Worm (Caenorhabditis elegans) whole organism, L4 larva: ENCODE data around the gene srx-78.
A peak's percentile ranks its signal among the peaks of the same experiment; 100 is the strongest.

Source experiments
- F37D6.2 ChIP-seq: sonication (generic microtip); optimal IDR thresholded peaks from 2 replicates; lab custom pipeline; 2016; ENCODE audit warnings: mild to moderate bottlenecking, missing genetic modification characterization, missing compliant biosample characterization
- F44E2.7 ChIP-seq: fragments of 200-800 bp; sonication (Bioruptor generic); IDR thresholded peaks from 2 replicates; pipeline ENCODE4 v2.1.2; 2022; ENCODE audit warnings: missing genetic modification characterization, missing compliant biosample characterization
- F49E8.2 ChIP-seq: sonication (generic microtip); optimal IDR thresholded peaks from 2 replicates; lab custom pipeline; 2016; ENCODE audit warnings: missing compliant biosample characterization, mild to moderate bottlenecking, missing genetic modification characterization, borderline replicate concordance
- T26A8.4 ChIP-seq: fragments of 200-800 bp; sonication (Bioruptor generic); IDR thresholded peaks from 2 replicates; pipeline ENCODE4 v1.3.6; 2022; ENCODE audit warnings: missing genetic modification characterization, missing compliant biosample characterization
- Y105C5A.15 ChIP-seq: fragments of 200-800 bp; sonication (Bioruptor generic); IDR thresholded peaks from 2 replicates; pipeline ENCODE4 v1.3.6; 2022; ENCODE audit warnings: missing genetic modification characterization, missing compliant biosample characterization
- Y48G9A.11 ChIP-seq: fragments of 200-800 bp; sonication (Bioruptor generic); IDR thresholded peaks from 2 replicates; pipeline ENCODE4 v1.3.6; 2022; ENCODE audit warnings: missing genetic modification reagents, missing genetic modification characterization, missing compliant biosample characterization
- Y75B8A.6 ChIP-seq: fragments of 200-800 bp; sonication (Bioruptor generic); IDR thresholded peaks from 2 replicates; pipeline ENCODE4 v1.3.6; 2022; ENCODE audit warnings: missing genetic modification reagents, missing genetic modification characterization, missing compliant biosample characterization
- aha-1 ChIP-seq: fragments of 150-350 bp; peaks from one replicate; lab custom pipeline; 2014; ENCODE audit warnings: missing biosample characterization, missing genetic modification characterization
- aly-2 ChIP-seq: sonication (generic microtip); optimal IDR thresholded peaks from 2 replicates; lab custom pipeline; 2018; ENCODE audit warnings: missing biosample characterization, missing genetic modification characterization
- ama-1 ChIP-seq: fragments of 150-350 bp; optimal IDR thresholded peaks from 2 replicates; lab custom pipeline; 2014; ENCODE audit warnings: inconsistent platforms, mixed read lengths
- arid-1 ChIP-seq: fragments of 200-800 bp; sonication (Bioruptor generic); conservative IDR thresholded peaks from 2 replicates; pipeline ENCODE4 v1.3.6; 2022; ENCODE audit warnings: missing genetic modification reagents, missing genetic modification characterization, missing compliant biosample characterization
- ceh-28 ChIP-seq: fragments of 150-350 bp; optimal IDR thresholded peaks from 2 replicates; lab custom pipeline; 2014; ENCODE audit warnings: missing biosample characterization, missing genetic modification reagents, missing genetic modification characterization
- ces-1 ChIP-seq: fragments of 150-350 bp; sonication (generic microtip); optimal IDR thresholded peaks from 4 replicates; lab custom pipeline; 2014; ENCODE audit warnings: missing biosample characterization, missing genetic modification reagents, missing genetic modification characterization
- ctbp-1 ChIP-seq: fragments of 200-800 bp; sonication (Bioruptor generic); IDR thresholded peaks from 2 replicates; pipeline ENCODE4 v1.3.6; 2022; ENCODE audit warnings: missing genetic modification reagents, missing genetic modification characterization, missing compliant biosample characterization
- daf-16 ChIP-seq, 3 experiments: sonication (generic microtip); optimal IDR thresholded peaks; 2 replicates each; lab custom pipeline; 2016 to 2017; ENCODE audit warnings: missing genetic modification characterization in 3 of 3, missing genetic modification reagents in 3 of 3, mild to moderate bottlenecking in 2 of 3, missing compliant biosample characterization in 2 of 3, missing biosample characterization in 1 of 3, moderate library complexity in 1 of 3
- daf-19 ChIP-seq: fragments of 200-800 bp; sonication (Bioruptor generic); conservative IDR thresholded peaks from 2 replicates; pipeline ENCODE4 v1.3.6; 2022; ENCODE audit warnings: missing genetic modification characterization, missing compliant biosample characterization
- daf-8 ChIP-seq: fragments of 200-800 bp; sonication (Bioruptor generic); IDR thresholded peaks from 2 replicates; pipeline ENCODE4 v1.3.6; 2022; ENCODE audit warnings: missing genetic modification characterization, missing compliant biosample characterization
- duxl-1 ChIP-seq: sonication (generic microtip); optimal IDR thresholded peaks from 2 replicates; lab custom pipeline; 2016; ENCODE audit warnings: mild to moderate bottlenecking, missing genetic modification characterization, moderate library complexity, missing compliant biosample characterization; ENCODE audit not compliant: poor library complexity
- dve-1 ChIP-seq: sonication (generic microtip); optimal IDR thresholded peaks from 2 replicates; lab custom pipeline; 2017; ENCODE audit warnings: antibody characterized with exemption, mild to moderate bottlenecking, missing genetic modification characterization, missing compliant biosample characterization; ENCODE audit not compliant: insufficient read depth
- egl-27 ChIP-seq: sonication (generic microtip); optimal IDR thresholded peaks from 3 replicates; lab custom pipeline; 2017; ENCODE audit warnings: missing biosample characterization, missing genetic modification reagents, missing genetic modification characterization
- egl-43 ChIP-seq: fragments of 200-800 bp; sonication (Bioruptor generic); IDR thresholded peaks from 2 replicates; pipeline ENCODE4 v1.3.6; 2022; ENCODE audit warnings: missing genetic modification reagents, missing genetic modification characterization, missing compliant biosample characterization
- fkh-10 ChIP-seq: fragments of 150-350 bp; optimal IDR thresholded peaks from 2 replicates; lab custom pipeline; 2014; ENCODE audit warnings: missing biosample characterization, missing genetic modification reagents, missing genetic modification characterization
- fos-1 ChIP-seq: fragments of 150-350 bp; optimal IDR thresholded peaks from 2 replicates; lab custom pipeline; 2014; ENCODE audit warnings: missing biosample characterization, missing genetic modification characterization
- gei-8 ChIP-seq: fragments of 200-800 bp; sonication (Bioruptor generic); optimal IDR thresholded peaks from 2 replicates; lab custom pipeline; 2018; ENCODE audit warnings: mild to moderate bottlenecking, missing genetic modification characterization, missing compliant biosample characterization
- hmg-1.1 ChIP-seq: fragments of 200-800 bp; sonication (Bioruptor generic); IDR thresholded peaks from 2 replicates; pipeline ENCODE4 v1.3.6; 2022; ENCODE audit warnings: missing genetic modification reagents, missing genetic modification characterization, missing compliant biosample characterization
- lin-13 ChIP-seq: fragments of 150-350 bp; optimal IDR thresholded peaks from 2 replicates; lab custom pipeline; 2014; ENCODE audit warnings: missing biosample characterization, missing genetic modification reagents, missing genetic modification characterization
- lin-38 ChIP-seq: fragments of 200-800 bp; sonication (Bioruptor generic); IDR thresholded peaks from 2 replicates; pipeline ENCODE4 v1.3.6; 2022; ENCODE audit warnings: missing genetic modification reagents, missing genetic modification characterization, missing compliant biosample characterization
- lir-3 ChIP-seq: sonication (generic microtip); optimal IDR thresholded peaks from 2 replicates; lab custom pipeline; 2016; ENCODE audit warnings: mild to moderate bottlenecking, missing genetic modification characterization, missing compliant biosample characterization
- lsy-2 ChIP-seq, 2 experiments: fragments of 150-350 bp in 1 of 2; sonication (generic microtip) in 1 of 2; optimal IDR thresholded peaks; 2 replicates each; lab custom pipeline; 2014 to 2017; ENCODE audit warnings: missing biosample characterization in 2 of 2, missing genetic modification characterization in 2 of 2
- madf-5 ChIP-seq, 2 experiments: fragments of 200-800 bp; sonication (Bioruptor generic); IDR thresholded peaks; 2 replicates each; pipeline ENCODE4 v1.3.6; 2022; ENCODE audit warnings: missing compliant biosample characterization in 2 of 2, missing genetic modification characterization in 2 of 2
- mdt-29 ChIP-seq: fragments of 200-800 bp; sonication (Bioruptor generic); IDR thresholded peaks from 2 replicates; pipeline ENCODE4 v1.3.6; 2022; ENCODE audit warnings: missing genetic modification reagents, missing genetic modification characterization, missing compliant biosample characterization
- mep-1 ChIP-seq: fragments of 150-350 bp; sonication (generic microtip); optimal IDR thresholded peaks from 3 replicates; lab custom pipeline; 2014; ENCODE audit warnings: missing biosample characterization, missing genetic modification characterization
- mxl-2 ChIP-seq: fragments of 200-800 bp; sonication (Bioruptor generic); conservative IDR thresholded peaks from 2 replicates; pipeline ENCODE4 v1.3.6; 2022; ENCODE audit warnings: missing genetic modification reagents, missing genetic modification characterization, missing compliant biosample characterization
- nhr-11 ChIP-seq: fragments of 150-350 bp; optimal IDR thresholded peaks from 2 replicates; lab custom pipeline; 2014; ENCODE audit warnings: missing biosample characterization, missing genetic modification characterization
- nhr-111 ChIP-seq: fragments of 200-800 bp; sonication (Bioruptor generic); optimal IDR thresholded peaks from 2 replicates; lab custom pipeline; 2018; ENCODE audit warnings: mild to moderate bottlenecking, missing genetic modification characterization, missing compliant biosample characterization
- nhr-237 ChIP-seq: sonication (generic microtip); optimal IDR thresholded peaks from 2 replicates; lab custom pipeline; 2017; ENCODE audit warnings: missing biosample characterization, missing genetic modification characterization
- nhr-42 ChIP-seq: fragments of 200-800 bp; sonication (Bioruptor generic); IDR thresholded peaks from 2 replicates; pipeline ENCODE4 v1.3.6; 2022; ENCODE audit warnings: missing genetic modification characterization, missing compliant biosample characterization
- nhr-48 ChIP-seq: sonication (generic microtip); optimal IDR thresholded peaks from 2 replicates; lab custom pipeline; 2016; ENCODE audit warnings: mild to moderate bottlenecking, missing genetic modification characterization, missing compliant biosample characterization
- nhr-6 ChIP-seq: fragments of 150-350 bp; optimal IDR thresholded peaks from 2 replicates; lab custom pipeline; 2014; ENCODE audit warnings: missing biosample characterization, missing genetic modification characterization
- pha-4 ChIP-seq, 2 experiments: fragments of 150-350 bp in 1 of 2; fragments of 200-800 bp in 1 of 2; sonication (Bioruptor generic) in 1 of 2; IDR thresholded peaks in 1 of 2; optimal IDR thresholded peaks in 1 of 2; 2 replicates each; pipeline versions ENCODE4 v1.3.6 to Lab custom; 2014 to 2022; ENCODE audit warnings: missing genetic modification characterization in 2 of 2, missing genetic modification reagents in 2 of 2, missing biosample characterization in 1 of 2, missing compliant biosample characterization in 1 of 2
- saeg-2 ChIP-seq: fragments of 200-800 bp; sonication (Bioruptor generic); IDR thresholded peaks from 2 replicates; pipeline ENCODE4 v1.3.6; 2022; ENCODE audit warnings: missing genetic modification reagents, missing genetic modification characterization, missing compliant biosample characterization
- snpc-1.2 ChIP-seq: fragments of 200-800 bp; sonication (Bioruptor generic); IDR thresholded peaks from 2 replicates; pipeline ENCODE4 v1.3.6; 2022; ENCODE audit warnings: missing genetic modification reagents, missing genetic modification characterization, missing compliant biosample characterization
- spr-1 ChIP-seq: sonication (generic microtip); optimal IDR thresholded peaks from 2 replicates; lab custom pipeline; 2016; ENCODE audit warnings: mild to moderate bottlenecking, missing genetic modification characterization, missing compliant biosample characterization
- tag-97 ChIP-seq: fragments of 200-800 bp; sonication (Bioruptor generic); IDR thresholded peaks from 2 replicates; pipeline ENCODE4 v1.3.6; 2022; ENCODE audit warnings: missing genetic modification characterization, missing compliant biosample characterization
- tra-1 ChIP-seq: fragments of 200-800 bp; sonication (Bioruptor generic); IDR thresholded peaks from 2 replicates; pipeline ENCODE4 v1.3.6; 2022; ENCODE audit warnings: missing genetic modification reagents, missing genetic modification characterization, missing compliant biosample characterization
- zfp-3 ChIP-seq: fragments of 200-800 bp; sonication (Bioruptor generic); conservative IDR thresholded peaks from 2 replicates; pipeline ENCODE4 v1.3.6; 2022; ENCODE audit warnings: missing genetic modification reagents, missing genetic modification characterization, missing compliant biosample characterization

Gene srx-78

DNA sequence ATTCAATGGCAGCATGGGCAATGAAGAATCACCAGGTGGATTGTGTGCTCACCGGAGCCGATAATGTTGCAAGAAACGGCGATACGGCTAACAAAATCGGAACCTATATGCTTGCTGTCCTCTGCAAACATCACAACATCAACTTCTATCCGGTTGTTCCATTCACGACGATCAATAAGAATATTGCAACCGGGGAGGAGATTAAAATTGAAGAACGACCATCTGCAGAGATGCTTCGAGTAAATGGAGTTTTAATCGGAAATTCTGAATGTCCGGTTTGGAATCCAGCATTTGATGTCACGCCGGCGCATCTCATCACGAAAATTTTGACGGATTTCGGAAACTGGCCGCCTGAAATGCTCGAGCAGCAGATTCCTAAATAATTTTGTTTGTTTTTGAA is 11.2 kb upstream of the srx-78 start:
- TF ChIP-seq F49E8.2 (tag; lab: Kevin White, UChicago) = peak; percentile 32
- TF ChIP-seq daf-16 (GFP tag; optimal IDR thresholded peaks at IDR 0.05; lab: Kevin White, UChicago) = no peak
- TF ChIP-seq daf-16 (tag; optimal IDR thresholded peaks at IDR 0.05; lab: Kevin White, UChicago) = peak; percentile 25
- no peak for TF ChIP-seq fos-1 (tag; lab: Kevin White, UChicago)
- TF ChIP-seq hmg-1.1 (GFP tag; lab: Robert Waterston, UW) = no peak
- no peak for TF ChIP-seq F44E2.7 (GFP tag; lab: Robert Waterston, UW)
- no peak for TF ChIP-seq mdt-29
- no peak for TF ChIP-seq lir-3 (tag; lab: Kevin White, UChicago)
- TF ChIP-seq ctbp-1 (GFP tag; lab: Robert Waterston, UW) = no peak
- TF ChIP-seq tag-97 = no peak
- TF ChIP-seq nhr-6 = peak; percentile 48
- TF ChIP-seq mxl-2 (GFP tag; lab: Robert Waterston, UW) = no peak
- peak; percentile 18 for TF ChIP-seq aha-1 (tag; lab: Kevin White, UChicago)
- TF ChIP-seq dve-1 (tag; lab: Kevin White, UChicago) = peak; percentile 10
- 0 out of 2 replicates have a peak, but pooled peaks have one; percentile 21 for TF ChIP-seq Y75B8A.6 (GFP tag; lab: Robert Waterston, UW)
- peak; percentile 47; the same call in 1 of the 2 replicates for TF ChIP-seq egl-43
- TF ChIP-seq Y105C5A.15 = no peak
- peak; percentile 35 for TF ChIP-seq lin-13 (GFP tag; lab: Kevin White, UChicago)
- TF ChIP-seq Y48G9A.11 = peak; percentile 58; the same call in 1 of the 2 replicates
- TF ChIP-seq mep-1 (tag; lab: Kevin White, UChicago) = no peak
- TF ChIP-seq saeg-2 (GFP tag; lab: Robert Waterston, UW) = no peak
- TF ChIP-seq duxl-1 = peak; percentile 44
- TF ChIP-seq gei-8 (GFP tag; lab: Kevin White, UChicago) = no peak
- TF ChIP-seq ama-1 (lab: Kevin White, UChicago) = peak; percentile 70
- no peak for TF ChIP-seq spr-1 (tag; lab: Kevin White, UChicago)
- TF ChIP-seq T26A8.4 = peak; percentile 14; the same call in 1 of the 2 replicates
- 0 out of 2 replicates have a peak, but pooled peaks have one; percentile 30 for TF ChIP-seq arid-1 (GFP tag; lab: Robert Waterston, UW)
- no peak for TF ChIP-seq madf-5 (GFP tag; IDR thresholded peaks at IDR 0.05; lab: Robert Waterston, UW)
- TF ChIP-seq pha-4 (GFP tag; IDR thresholded peaks at IDR 0.05; lab: Robert Waterston, UW) = peak; percentile 47; the same call in 1 of the 2 replicates
- no peak for TF ChIP-seq pha-4 (tag; optimal IDR thresholded peaks at IDR 0.05; lab: Kevin White, UChicago)
- peak; percentile 66 for TF ChIP-seq lin-38

DNA sequence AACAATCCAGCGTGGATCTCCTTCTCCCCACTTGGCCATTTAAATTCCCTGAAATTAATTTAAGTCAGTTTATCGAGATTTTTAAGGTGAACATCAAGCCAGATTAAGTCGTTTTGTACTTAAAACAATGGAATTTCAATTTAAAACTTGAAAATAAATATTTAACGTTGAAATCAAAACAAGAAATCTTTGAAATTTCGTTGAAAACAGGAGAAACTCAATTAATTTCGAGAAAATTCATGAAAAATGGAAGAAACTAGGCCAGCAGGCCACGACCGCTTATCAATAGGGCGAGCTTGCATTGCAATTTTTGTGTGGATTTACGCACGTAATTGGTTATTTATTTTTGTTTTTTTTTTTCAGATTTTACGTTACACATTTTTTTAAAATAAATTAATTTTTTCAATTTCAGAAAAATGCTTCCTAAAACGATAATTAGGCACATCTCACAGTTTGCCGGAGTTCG is 9.5 kb upstream of the srx-78 start, which contains the start of the genes ahsa-1 and C01G10.7:
ahsa-1 (minus strand) TSS at position 51 of the 466 bp plus-strand sequence.
C01G10.7 (plus strand) TSS at position 413 of the 466 bp plus-strand sequence.
- TF ChIP-seq snpc-1.2 (GFP tag; lab: Robert Waterston, UW) (no peak), zfp-3 (GFP tag; lab: Robert Waterston, UW) (0 out of 2 replicates have a peak, but pooled peaks have one; percentile 32), Y48G9A.11 (peak; percentile 82), aly-2 (tag; lab: Kevin White, UChicago) (no peak), daf-8 (no peak), fos-1 (tag; lab: Kevin White, UChicago) (no peak), lsy-2 (tag; optimal IDR thresholded peaks at IDR 0.05; lab: Kevin White, UChicago) (peak; percentile 64 to 94), ces-1 (GFP tag; lab: Kevin White, UChicago) (peak; percentile 60), mep-1 (tag; lab: Kevin White, UChicago) (no peak), nhr-48 (tag; lab: Kevin White, UChicago) (no peak), nhr-111 (GFP tag; lab: Kevin White, UChicago) (no peak), mdt-29 (peak; percentile 52; the same call in 1 of the 2 replicates), tra-1 (GFP tag; lab: Robert Waterston, UW) (peak; percentile 58; the same call in 1 of the 2 replicates), saeg-2 (GFP tag; lab: Robert Waterston, UW) (no peak), fkh-10 (GFP tag; lab: Kevin White, UChicago) (peak; percentile 80), nhr-237 (tag; lab: Kevin White, UChicago) (no peak), Y75B8A.6 (GFP tag; lab: Robert Waterston, UW) (no peak), egl-27 (no peak), ceh-28 (no peak), duxl-1 (peak; percentile 72), F37D6.2 (peak; percentile 70), pha-4 (GFP tag; IDR thresholded peaks at IDR 0.05; lab: Robert Waterston, UW) (peak; percentile 54; the same call in 1 of the 2 replicates), pha-4 (tag; optimal IDR thresholded peaks at IDR 0.05; lab: Kevin White, UChicago) (peak; percentile 97), arid-1 (GFP tag; lab: Robert Waterston, UW) (0 out of 2 replicates have a peak, but pooled peaks have one; percentile 46), nhr-42 (GFP tag; lab: Robert Waterston, UW) (peak; percentile 46; the same call in 1 of the 2 replicates), nhr-11 (peak; percentile 66), daf-16 (GFP tag; optimal IDR thresholded peaks at IDR 0.05; lab: Kevin White, UChicago) (peak in 1 of 2 experiments; percentile 72), daf-16 (tag; optimal IDR thresholded peaks at IDR 0.05; lab: Kevin White, UChicago) (no peak), gei-8 (GFP tag; lab: Kevin White, UChicago) (no peak), daf-19 (GFP tag; lab: Robert Waterston, UW) (no peak)
